Worm (Caenorhabditis elegans) whole organism, young adult: ENCODE results near the gene spat-1.

Experiments
- B0019.2 ChIP-seq: fragments of 200-800 bp; sonication (Bioruptor generic); conservative IDR thresholded peaks from 2 replicates; pipeline ENCODE4 v1.3.6; 2022; ENCODE audit warnings: missing genetic modification reagents, missing genetic modification characterization, missing compliant biosample characterization
- C17E4.6 ChIP-seq: fragments of 200-800 bp; sonication (Bioruptor generic); IDR thresholded peaks from 2 replicates; pipeline ENCODE4 v1.3.6; 2022; ENCODE audit warnings: missing genetic modification reagents, missing genetic modification characterization, missing compliant biosample characterization
- D2030.7 ChIP-seq: fragments of 200-800 bp; sonication (Bioruptor generic); IDR thresholded peaks from 2 replicates; pipeline ENCODE4 v1.3.6; 2022; ENCODE audit warnings: missing genetic modification reagents, missing genetic modification characterization, missing compliant biosample characterization
- F23B12.7 ChIP-seq: sonication (generic microtip); optimal IDR thresholded peaks from 2 replicates; lab custom pipeline; 2017; ENCODE audit warnings: missing genetic modification characterization, mild to moderate bottlenecking, missing compliant biosample characterization, antibody characterized with exemption, moderate library complexity; ENCODE audit not compliant: insufficient read depth
- F33H1.4 ChIP-seq: fragments of 200-800 bp; sonication (Bioruptor generic); IDR thresholded peaks from 2 replicates; pipeline ENCODE4 v1.3.6; 2022; ENCODE audit warnings: missing genetic modification reagents, missing genetic modification characterization, missing compliant biosample characterization
- F49E8.2 ChIP-seq: sonication (generic microtip); optimal IDR thresholded peaks from 3 replicates; lab custom pipeline; 2017; ENCODE audit warnings: missing genetic modification characterization, mild to moderate bottlenecking, missing compliant biosample characterization, antibody characterized with exemption, moderate library complexity; ENCODE audit not compliant: insufficient read depth
- Y79H2A.3 ChIP-seq: fragments of 200-800 bp; sonication (Bioruptor generic); conservative IDR thresholded peaks from 2 replicates; pipeline ENCODE4 v1.3.6; 2022; ENCODE audit warnings: missing genetic modification reagents, missing genetic modification characterization, missing compliant biosample characterization
- ceh-100 ChIP-seq: fragments of 200-800 bp; sonication (Bioruptor generic); IDR thresholded peaks from 2 replicates; pipeline ENCODE4 v1.3.6; 2022; ENCODE audit warnings: missing genetic modification reagents, missing genetic modification characterization, missing compliant biosample characterization
- ceh-79 ChIP-seq: sonication (generic microtip); optimal IDR thresholded peaks from 2 replicates; lab custom pipeline; 2017; ENCODE audit warnings: mild to moderate bottlenecking, missing genetic modification characterization, missing compliant biosample characterization
- ceh-91 ChIP-seq: fragments of 200-800 bp; sonication (Bioruptor generic); IDR thresholded peaks from 2 replicates; pipeline ENCODE4 v1.3.6; 2022; ENCODE audit warnings: missing genetic modification reagents, missing genetic modification characterization, missing compliant biosample characterization
- dox-1 ChIP-seq: fragments of 200-800 bp; sonication (Bioruptor generic); IDR thresholded peaks from 2 replicates; pipeline ENCODE4 v1.3.6; 2022; ENCODE audit warnings: missing genetic modification reagents, missing genetic modification characterization, missing compliant biosample characterization
- dpl-1 ChIP-seq: fragments of 150-350 bp; optimal IDR thresholded peaks from 2 replicates; lab custom pipeline; 2014; ENCODE audit warnings: missing biosample characterization, missing genetic modification reagents, missing genetic modification characterization
- efl-1 ChIP-seq: fragments of 150-350 bp; optimal IDR thresholded peaks from 2 replicates; lab custom pipeline; 2014; ENCODE audit warnings: missing biosample characterization, missing genetic modification reagents, missing genetic modification characterization
- fkh-3 ChIP-seq: sonication (generic microtip); optimal IDR thresholded peaks from 2 replicates; lab custom pipeline; 2016; ENCODE audit warnings: mild to moderate bottlenecking, missing genetic modification characterization, missing compliant biosample characterization
- him-1 ChIP-seq: sonication (generic microtip); optimal IDR thresholded peaks from 2 replicates; lab custom pipeline; 2016; ENCODE audit warnings: missing genotype, missing genetic modification reagents, missing genetic modification characterization, missing compliant biosample characterization
- lin-35 ChIP-seq, 3 experiments: fragments of 150-350 bp in 2 of 3; sonication (generic microtip) in 1 of 3; optimal IDR thresholded peaks; 2 replicates each; lab custom pipeline; 2014 to 2018; ENCODE audit warnings: missing biosample characterization in 3 of 3, missing genetic modification characterization in 3 of 3, missing genetic modification reagents in 3 of 3
- lin-54 ChIP-seq: fragments of 200-800 bp; sonication (Bioruptor generic); optimal IDR thresholded peaks from 2 replicates; lab custom pipeline; 2018; ENCODE audit warnings: mild to moderate bottlenecking, missing genetic modification characterization, missing compliant biosample characterization
- lsl-1 ChIP-seq: fragments of 200-800 bp; sonication (Bioruptor generic); optimal IDR thresholded peaks from 2 replicates; lab custom pipeline; 2018; ENCODE audit warnings: mild to moderate bottlenecking, missing genetic modification characterization, moderate library complexity, missing compliant biosample characterization
- madf-6 ChIP-seq: fragments of 200-800 bp; sonication (Bioruptor generic); IDR thresholded peaks from 2 replicates; pipeline ENCODE4 v1.3.6; 2022; ENCODE audit warnings: missing genetic modification reagents, missing genetic modification characterization, missing compliant biosample characterization
- madf-8 ChIP-seq: fragments of 200-800 bp; sonication (Bioruptor generic); conservative IDR thresholded peaks from 2 replicates; pipeline ENCODE4 v1.3.6; 2022; ENCODE audit warnings: missing genetic modification reagents, missing genetic modification characterization, missing compliant biosample characterization
- mcd-1 ChIP-seq: fragments of 200-800 bp; sonication (Bioruptor generic); IDR thresholded peaks from 2 replicates; pipeline ENCODE4 v1.3.6; 2022; ENCODE audit warnings: missing genetic modification reagents, missing genetic modification characterization, missing compliant biosample characterization
- nfya-2 ChIP-seq: fragments of 200-800 bp; sonication (Bioruptor generic); IDR thresholded peaks from 2 replicates; pipeline ENCODE4 v1.3.6; 2022; ENCODE audit warnings: missing genetic modification reagents, missing genetic modification characterization, missing compliant biosample characterization
- nfyb-1 ChIP-seq: fragments of 200-800 bp; sonication (Bioruptor generic); IDR thresholded peaks from 2 replicates; pipeline ENCODE4 v1.3.6; 2022; ENCODE audit warnings: missing genetic modification reagents, missing genetic modification characterization, missing compliant biosample characterization
- nhr-27 ChIP-seq: fragments of 200-800 bp; sonication (Bioruptor generic); optimal IDR thresholded peaks from 2 replicates; lab custom pipeline; 2018; ENCODE audit warnings: mild to moderate bottlenecking, missing genetic modification characterization, moderate library complexity, missing compliant biosample characterization
- pbrm-1 ChIP-seq: fragments of 200-800 bp; sonication (Bioruptor generic); IDR thresholded peaks from 2 replicates; pipeline ENCODE4 v1.3.6; 2022; ENCODE audit warnings: missing genetic modification reagents, missing genetic modification characterization, missing compliant biosample characterization
- rcor-1 ChIP-seq: fragments of 200-800 bp; sonication (Bioruptor generic); IDR thresholded peaks from 2 replicates; pipeline ENCODE4 v1.3.6; 2022; ENCODE audit warnings: missing genetic modification reagents, missing genetic modification characterization, missing compliant biosample characterization
- rpc-1 ChIP-seq, 2 experiments: fragments of 150-350 bp in 1 of 2; sonication (generic microtip) in 1 of 2; optimal IDR thresholded peaks; 2 replicates each; lab custom pipeline; 2014 to 2018; ENCODE audit warnings: missing biosample characterization in 1 of 2, missing genetic modification characterization in 1 of 2, missing genetic modification reagents in 1 of 2, missing genotype in 1 of 2
- snpc-1.1 ChIP-seq: sonication (generic microtip); optimal IDR thresholded peaks from 2 replicates; lab custom pipeline; 2017; ENCODE audit warnings: missing genetic modification characterization, mild to moderate bottlenecking, missing compliant biosample characterization, antibody characterized with exemption, moderate library complexity, missing genotype, missing genetic modification reagents; ENCODE audit not compliant: insufficient read depth
- snpc-3.4 ChIP-seq: sonication (generic microtip); optimal IDR thresholded peaks from 2 replicates; lab custom pipeline; 2017; ENCODE audit warnings: missing genetic modification characterization, mild to moderate bottlenecking, missing compliant biosample characterization, antibody characterized with exemption, moderate library complexity, missing genotype, missing genetic modification reagents
- snpc-4 ChIP-seq, 5 experiments: fragments of 150-350 bp in 1 of 5; sonication (generic microtip) in 4 of 5; optimal IDR thresholded peaks; 2 replicates each; lab custom pipeline; 2014 to 2018; ENCODE audit warnings: missing genetic modification characterization in 5 of 5, missing biosample characterization in 3 of 5, antibody characterized with exemption in 2 of 5, mild to moderate bottlenecking in 2 of 5, missing compliant biosample characterization in 2 of 5, missing genotype in 2 of 5, moderate library complexity in 2 of 5, missing genetic modification reagents in 1 of 5
- tbp1 ChIP-seq: fragments of 200-800 bp; sonication (Bioruptor generic); optimal IDR thresholded peaks from 2 replicates; lab custom pipeline; 2018; ENCODE audit warnings: mild to moderate bottlenecking, missing genetic modification characterization, missing compliant biosample characterization
- tlf-1 ChIP-seq: fragments of 200-800 bp; sonication (Bioruptor generic); optimal IDR thresholded peaks from 2 replicates; lab custom pipeline; 2018; ENCODE audit warnings: mild to moderate bottlenecking, missing genetic modification characterization, missing compliant biosample characterization
- unc-130 ChIP-seq: sonication (generic microtip); optimal IDR thresholded peaks from 2 replicates; lab custom pipeline; 2016; ENCODE audit warnings: missing genetic modification reagents, missing genetic modification characterization, missing compliant biosample characterization
- xnd-1 ChIP-seq: sonication (generic microtip); optimal IDR thresholded peaks from 2 replicates; lab custom pipeline; 2016; ENCODE audit warnings: missing genotype, missing genetic modification reagents, missing genetic modification characterization, missing compliant biosample characterization
- ztf-28 ChIP-seq: fragments of 200-800 bp; sonication (Bioruptor generic); IDR thresholded peaks from 2 replicates; pipeline ENCODE4 v1.3.6; 2022; ENCODE audit warnings: missing genetic modification reagents, missing genetic modification characterization, missing compliant biosample characterization

The spat-1 gene

DNA sequence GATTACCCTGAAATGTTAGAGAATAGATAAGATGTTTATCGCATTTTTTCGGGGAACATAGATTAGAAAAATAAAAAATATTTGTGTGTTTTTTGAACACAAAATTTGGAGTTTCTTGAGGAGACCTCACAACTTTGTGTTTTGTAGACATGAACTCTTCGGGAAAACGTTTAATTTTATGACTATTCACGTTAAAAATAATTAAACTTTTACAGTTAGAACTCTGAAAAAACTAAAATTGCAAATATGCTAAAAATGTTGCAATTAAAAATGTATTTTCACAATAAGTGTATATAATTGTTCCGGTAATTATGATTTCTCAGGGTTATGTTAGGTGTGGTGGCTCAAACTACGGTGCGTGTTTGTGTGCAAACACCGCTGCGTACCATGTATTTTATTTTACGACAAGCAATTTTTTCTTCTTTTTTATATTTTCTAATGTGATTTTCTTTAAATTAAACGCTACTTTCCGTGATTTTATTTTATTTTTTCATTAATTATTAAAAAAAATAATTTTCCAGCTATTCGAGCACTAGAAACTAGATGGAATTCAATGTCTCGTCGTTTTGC is at the start of gene spat-1, which contains the start of gene F57C2.5 (continued):
- TF ChIP-seq C17E4.6 (no peak), fkh-3 (tag; lab: Kevin White, UChicago) (no peak), ztf-28 (GFP tag; lab: Robert Waterston, UW) (peak; percentile 45; the same call in 1 of the 2 replicates), Y79H2A.3 (GFP tag; lab: Robert Waterston, UW) (no peak; the same call in 1 of the 2 replicates), snpc-1.1 (no peak), D2030.7 (GFP tag; lab: Robert Waterston, UW) (peak; percentile 76; the same call in 1 of the 2 replicates)
- TF ChIP-seq, all 124 proteins: peak for 39

DNA sequence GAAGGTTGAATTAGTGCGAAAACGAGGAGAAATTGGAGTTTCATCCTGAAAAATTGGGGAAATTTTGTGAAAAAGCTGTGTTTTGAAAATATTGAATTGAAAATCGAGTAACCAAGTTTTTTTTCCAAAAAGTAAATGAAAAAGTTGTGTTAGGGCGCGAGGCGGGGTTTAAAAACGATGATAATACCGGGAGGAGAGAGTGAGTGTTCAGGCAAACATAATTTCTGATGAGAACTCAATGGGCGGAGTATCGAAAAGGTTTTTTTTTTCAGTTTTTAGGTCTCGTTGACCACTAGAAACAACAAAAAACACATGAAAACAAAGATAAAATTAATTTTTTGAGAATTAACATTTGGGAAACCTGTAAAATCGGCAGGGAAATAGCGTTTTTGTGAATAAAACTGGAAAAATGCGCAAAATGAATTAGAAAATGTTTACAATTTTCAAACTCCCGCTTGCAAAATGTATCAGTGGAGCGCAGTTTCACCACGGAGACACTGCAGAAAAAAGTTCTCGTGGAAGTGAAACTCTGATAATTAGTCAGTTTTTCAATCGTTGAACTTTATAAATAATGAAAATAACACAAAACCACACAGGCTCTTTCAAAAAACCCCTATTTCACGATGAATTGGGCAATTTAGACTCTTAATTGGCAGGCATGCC is 48.8 kb upstream of the spat-1 start, which contains the start of gene C13B4.1:
TSS of gene C13B4.1 (minus strand) at position 51 of the 663 bp plus-strand sequence.
- TF ChIP-seq B0019.2 (GFP tag; lab: Robert Waterston, UW) (no peak), D2030.7 (GFP tag; lab: Robert Waterston, UW) (peak; percentile 90), mcd-1 (GFP tag; lab: Robert Waterston, UW) (peak; percentile 94), rpc-1 (optimal IDR thresholded peaks at IDR 0.05; lab: Kevin White, UChicago) (no peak), rpc-1 (tag; optimal IDR thresholded peaks at IDR 0.05; lab: Kevin White, UChicago) (no peak), xnd-1 (tag; lab: Kevin White, UChicago) (peak; percentile 50), nhr-27 (tag; lab: Kevin White, UChicago) (no peak), F23B12.7 (tag; lab: Kevin White, UChicago) (peak; percentile 41), efl-1 (peak; percentile 92), pbrm-1 (GFP tag; lab: Robert Waterston, UW) (0 out of 2 replicates have a peak, but pooled peaks have one; percentile 34), snpc-1.1 (no peak), tbp1 (GFP tag; lab: Kevin White, UChicago) (peak; percentile 26), unc-130 (GFP tag; lab: Kevin White, UChicago) (peak; percentile 49), nfyb-1 (GFP tag; lab: Robert Waterston, UW) (no peak), ceh-100 (peak; percentile 98), F49E8.2 (tag; lab: Kevin White, UChicago) (peak; percentile 37), nfya-2 (GFP tag; lab: Robert Waterston, UW) (no peak), snpc-3.4 (peak; percentile 36), lin-35 (GFP tag; optimal IDR thresholded peaks at IDR 0.05; lab: Kevin White, UChicago) (peak in 2 of 3 experiments; percentile 11 to 55), F33H1.4 (GFP tag; lab: Robert Waterston, UW) (peak; percentile 75), him-1 (tag; lab: Kevin White, UChicago) (peak; percentile 11), snpc-4 (GFP tag; optimal IDR thresholded peaks at IDR 0.05; lab: Kevin White, UChicago) (no peak), snpc-4 (tag; optimal IDR thresholded peaks at IDR 0.05; lab: Kevin White, UChicago) (peak in 1 of 4 experiments; percentile 16), tlf-1 (GFP tag; lab: Kevin White, UChicago) (no peak), dpl-1 (GFP tag; lab: Kevin White, UChicago) (peak; percentile 68), madf-8 (GFP tag; lab: Robert Waterston, UW) (peak; percentile 39), rcor-1 (GFP tag; lab: Robert Waterston, UW) (peak; percentile 67), ceh-91 (GFP tag; lab: Robert Waterston, UW) (peak; percentile 61), lsl-1 (GFP tag; lab: Kevin White, UChicago) (peak; percentile 75), ceh-79 (tag; lab: Kevin White, UChicago) (no peak), lin-54 (GFP tag; lab: Kevin White, UChicago) (peak; percentile 97), dox-1 (GFP tag; lab: Robert Waterston, UW) (peak; percentile 67), madf-6 (GFP tag; lab: Robert Waterston, UW) (peak; percentile 80)
- TF ChIP-seq, all 124 proteins: peak for 23
